Fruit fly (Drosophila melanogaster) whole organism, pupa: ENCODE results near the gene CG46439.

Experiments used
- CG10348 ChIP-seq: fragments of 200-800 bp; sonication (Bioruptor generic); IDR thresholded peaks from 2 replicates; pipeline ENCODE4 v1.3.6; 2022; ENCODE audit warnings: missing biosample characterization, missing genetic modification characterization
- CG34367 ChIP-seq: fragments of 200-800 bp; sonication (Bioruptor generic); optimal IDR thresholded peaks from 2 replicates; lab custom pipeline; 2018; ENCODE audit warnings: missing biosample characterization, mild to moderate bottlenecking, missing genetic modification characterization
- EcR ChIP-seq: fragments of 200-800 bp; sonication (Bioruptor generic); optimal IDR thresholded peaks from 3 replicates; lab custom pipeline; 2019; ENCODE audit warnings: missing biosample characterization, missing genetic modification characterization, mild to moderate bottlenecking, moderate library complexity, missing genetic modification reagents
- Pif1A ChIP-seq: fragments of 200-800 bp; sonication (Bioruptor generic); optimal IDR thresholded peaks from 3 replicates; lab custom pipeline; 2016; ENCODE audit warnings: missing biosample characterization, missing genetic modification characterization

DNA sequence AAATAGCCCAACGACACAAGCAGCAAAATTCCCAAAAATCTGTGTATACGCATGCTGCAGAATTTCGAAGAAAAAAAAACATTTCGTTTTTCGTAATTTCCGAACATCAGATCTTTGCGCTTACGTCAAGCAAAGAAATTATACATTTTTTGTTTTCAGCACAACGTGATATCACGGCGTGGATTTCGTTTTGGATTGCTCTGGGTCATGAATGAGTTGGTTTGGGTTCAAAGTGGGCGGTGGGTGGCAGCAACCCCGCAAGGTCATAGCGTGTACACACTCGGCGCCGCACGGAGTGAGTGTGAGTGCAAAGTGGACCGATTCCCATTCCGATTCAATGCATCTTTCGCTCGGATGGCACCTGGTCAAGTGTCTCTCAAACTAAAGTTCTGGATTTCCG, 28.8 kb upstream of the CG46439 start:
- TF ChIP-seq EcR (GFP tag; lab: Kevin White, UChicago) (no peak), Pif1A (GFP tag; lab: Kevin White, UChicago) (no peak), CG34367 (no peak), CG10348 (GFP tag; lab: Robert Waterston, UW) (no peak)
